Fruit fly (Drosophila melanogaster): ENCODE results near the gene lobo.
"Not testable (repeated sequence)": the region's sequence is repeated elsewhere in the genome, so short reads cannot be mapped to it uniquely, and the experiment has no call there.

- not testable (repeated sequence) for TF ChIP-seq ss (GFP tag; optimal IDR thresholded peaks at IDR 0.05); Sox102F (GFP tag; optimal IDR thresholded peaks at IDR 0.05); CG16779 (tag; optimal IDR thresholded peaks at IDR 0.05); CG32006 (GFP tag; optimal IDR thresholded peaks at IDR 0.05); OdsH (GFP tag; optimal IDR thresholded peaks at IDR 0.05); Sox14 (GFP tag; optimal IDR thresholded peaks at IDR 0.05)
- peak; percentile 8 for TF ChIP-seq CG34406 (GFP tag; optimal IDR thresholded peaks at IDR 0.05)
Measured at dm6 chr3R:25123262-25123661, 70.3 kb downstream of the lobo start, which contains the start of gene vig2.
